Fruit fly (Drosophila melanogaster) whole organism, adult: ENCODE results near the gene Vha36-3.

Source experiments
- Mnt ChIP-seq: fragments of 200-800 bp; sonication (Bioruptor generic); optimal IDR thresholded peaks from 2 replicates; lab custom pipeline; 2016; ENCODE audit warnings: missing biosample characterization, mild to moderate bottlenecking, missing genetic modification characterization
- bab1 ChIP-seq: fragments of 200-800 bp; sonication (Bioruptor generic); optimal IDR thresholded peaks from 3 replicates; lab custom pipeline; 2019; ENCODE audit warnings: missing biosample characterization, mild to moderate bottlenecking, missing genetic modification characterization, moderate library complexity
- cic ChIP-seq: fragments of 200-800 bp; sonication (Bioruptor generic); optimal IDR thresholded peaks from 2 replicates; lab custom pipeline; 2017; ENCODE audit warnings: missing biosample characterization, mild to moderate bottlenecking, missing genetic modification characterization, moderate library complexity
- kay ChIP-seq: fragments of 200-800 bp; sonication (Bioruptor generic); peaks from one replicate; lab custom pipeline; 2016; ENCODE audit warnings: missing biosample characterization, missing genetic modification characterization, borderline replicate concordance
- toe ChIP-seq: fragments of 200-800 bp; sonication (Bioruptor generic); optimal IDR thresholded peaks from 2 replicates; lab custom pipeline; 2016; ENCODE audit warnings: missing biosample characterization, missing genetic modification characterization

dm6 chrX:2545328-2545758 is 35.0 kb downstream of the Vha36-3 start, which contains the start of gene trol:
- TF ChIP-seq Mnt (GFP tag; lab: Kevin White, UChicago) = peak; percentile 31
- TF ChIP-seq cic (GFP tag; lab: Kevin White, UChicago) = no peak
- TF ChIP-seq bab1 (GFP tag; lab: Kevin White, UChicago) = peak; percentile 1
- TF ChIP-seq toe (GFP tag; lab: Kevin White, UChicago) = no peak
- no peak for TF ChIP-seq kay
